Worm (Caenorhabditis elegans) whole organism, L4 larva: ENCODE results near the gene rsp-5.

ENCODE experiments used
- F10B5.3 ChIP-seq: sonication (generic microtip); optimal IDR thresholded peaks from 2 replicates; lab custom pipeline; 2016; ENCODE audit warnings: mild to moderate bottlenecking, missing genetic modification characterization, missing compliant biosample characterization
- R02D3.7 ChIP-seq: fragments of 150-350 bp; sonication (generic microtip); optimal IDR thresholded peaks from 3 replicates; lab custom pipeline; 2014; ENCODE audit warnings: missing biosample characterization, missing genetic modification characterization
- T20F7.1 ChIP-seq: fragments of 200-800 bp; sonication (Bioruptor generic); optimal IDR thresholded peaks from 2 replicates; lab custom pipeline; 2018; ENCODE audit warnings: mild to moderate bottlenecking, missing genetic modification characterization, missing compliant biosample characterization
- Y105C5A.15 ChIP-seq: fragments of 200-800 bp; sonication (Bioruptor generic); IDR thresholded peaks from 2 replicates; pipeline ENCODE4 v1.3.6; 2022; ENCODE audit warnings: missing genetic modification characterization, missing compliant biosample characterization
- ZK546.5 ChIP-seq, 2 experiments: sonication (generic microtip); optimal IDR thresholded peaks; 2 replicates each; lab custom pipeline; 2017; ENCODE audit warnings: missing biosample characterization in 2 of 2, missing genetic modification characterization in 2 of 2
- aha-1 ChIP-seq: fragments of 150-350 bp; peaks from one replicate; lab custom pipeline; 2014; ENCODE audit warnings: missing biosample characterization, missing genetic modification characterization
- arid-1 ChIP-seq: fragments of 200-800 bp; sonication (Bioruptor generic); conservative IDR thresholded peaks from 2 replicates; pipeline ENCODE4 v1.3.6; 2022; ENCODE audit warnings: missing genetic modification reagents, missing genetic modification characterization, missing compliant biosample characterization
- attf-4 ChIP-seq: sonication (generic microtip); optimal IDR thresholded peaks from 3 replicates; lab custom pipeline; 2017; ENCODE audit warnings: missing biosample characterization, missing genetic modification characterization
- ceh-32 ChIP-seq: sonication (generic microtip); optimal IDR thresholded peaks from 2 replicates; lab custom pipeline; 2016; ENCODE audit warnings: mild to moderate bottlenecking, missing genetic modification characterization, missing compliant biosample characterization; ENCODE audit not compliant: poor library complexity
- ceh-44 ChIP-seq: fragments of 200-800 bp; sonication (Bioruptor generic); IDR thresholded peaks from 2 replicates; pipeline ENCODE4 v1.3.6; 2022; ENCODE audit warnings: missing genetic modification reagents, missing genetic modification characterization, missing compliant biosample characterization
- daf-12 ChIP-seq: fragments of 150-350 bp; optimal IDR thresholded peaks from 2 replicates; lab custom pipeline; 2014; ENCODE audit warnings: missing biosample characterization, missing genetic modification reagents, missing genetic modification characterization
- dpl-1 ChIP-seq: fragments of 150-350 bp; optimal IDR thresholded peaks from 2 replicates; lab custom pipeline; 2014; ENCODE audit warnings: missing biosample characterization, missing genetic modification reagents, missing genetic modification characterization
- dve-1 ChIP-seq: sonication (generic microtip); optimal IDR thresholded peaks from 2 replicates; lab custom pipeline; 2017; ENCODE audit warnings: antibody characterized with exemption, mild to moderate bottlenecking, missing genetic modification characterization, missing compliant biosample characterization; ENCODE audit not compliant: insufficient read depth
- egl-43 ChIP-seq: fragments of 200-800 bp; sonication (Bioruptor generic); IDR thresholded peaks from 2 replicates; pipeline ENCODE4 v1.3.6; 2022; ENCODE audit warnings: missing genetic modification reagents, missing genetic modification characterization, missing compliant biosample characterization
- hif-1 ChIP-seq, 2 experiments: sonication (generic microtip); optimal IDR thresholded peaks; 2 replicates each; lab custom pipeline; 2016 to 2017; ENCODE audit warnings: missing compliant biosample characterization in 2 of 2, missing genetic modification characterization in 2 of 2, missing genetic modification reagents in 2 of 2, missing genotype in 2 of 2, mild to moderate bottlenecking in 1 of 2
- hmg-1.1 ChIP-seq: fragments of 200-800 bp; sonication (Bioruptor generic); IDR thresholded peaks from 2 replicates; pipeline ENCODE4 v1.3.6; 2022; ENCODE audit warnings: missing genetic modification reagents, missing genetic modification characterization, missing compliant biosample characterization
- jun-1 ChIP-seq: fragments of 150-350 bp; optimal IDR thresholded peaks from 2 replicates; lab custom pipeline; 2014; ENCODE audit warnings: missing biosample characterization, missing genetic modification reagents, missing genetic modification characterization
- lim-7 ChIP-seq: fragments of 200-800 bp; sonication (Bioruptor generic); IDR thresholded peaks from 2 replicates; pipeline ENCODE4 v1.3.6; 2022; ENCODE audit warnings: missing genetic modification characterization, missing compliant biosample characterization
- lin-13 ChIP-seq: fragments of 150-350 bp; optimal IDR thresholded peaks from 2 replicates; lab custom pipeline; 2014; ENCODE audit warnings: missing biosample characterization, missing genetic modification reagents, missing genetic modification characterization
- lsy-2 ChIP-seq, 2 experiments: fragments of 150-350 bp in 1 of 2; sonication (generic microtip) in 1 of 2; optimal IDR thresholded peaks; 2 replicates each; lab custom pipeline; 2014 to 2017; ENCODE audit warnings: missing biosample characterization in 2 of 2, missing genetic modification characterization in 2 of 2
- madf-9 ChIP-seq: fragments of 200-800 bp; sonication (Bioruptor generic); conservative IDR thresholded peaks from 2 replicates; pipeline ENCODE4 v1.3.6; 2022; ENCODE audit warnings: missing genetic modification reagents, missing genetic modification characterization, missing compliant biosample characterization
- mxl-2 ChIP-seq: fragments of 200-800 bp; sonication (Bioruptor generic); conservative IDR thresholded peaks from 2 replicates; pipeline ENCODE4 v1.3.6; 2022; ENCODE audit warnings: missing genetic modification reagents, missing genetic modification characterization, missing compliant biosample characterization
- nhr-10 ChIP-seq: fragments of 150-350 bp; optimal IDR thresholded peaks from 2 replicates; lab custom pipeline; 2014; ENCODE audit warnings: missing biosample characterization, missing genetic modification characterization
- nhr-102 ChIP-seq: sonication (generic microtip); optimal IDR thresholded peaks from 2 replicates; lab custom pipeline; 2016; ENCODE audit warnings: mild to moderate bottlenecking, missing genetic modification characterization, moderate library complexity, missing compliant biosample characterization
- nhr-11 ChIP-seq: fragments of 150-350 bp; optimal IDR thresholded peaks from 2 replicates; lab custom pipeline; 2014; ENCODE audit warnings: missing biosample characterization, missing genetic modification characterization
- nhr-111 ChIP-seq: fragments of 200-800 bp; sonication (Bioruptor generic); optimal IDR thresholded peaks from 2 replicates; lab custom pipeline; 2018; ENCODE audit warnings: mild to moderate bottlenecking, missing genetic modification characterization, missing compliant biosample characterization
- nhr-41 ChIP-seq: fragments of 200-800 bp; sonication (Bioruptor generic); IDR thresholded peaks from 2 replicates; pipeline ENCODE4 v1.3.6; 2022; ENCODE audit warnings: missing genetic modification reagents, missing genetic modification characterization, missing compliant biosample characterization
- php-3 ChIP-seq: fragments of 200-800 bp; sonication (Bioruptor generic); IDR thresholded peaks from 2 replicates; pipeline ENCODE4 v1.3.6; 2022; ENCODE audit warnings: missing genetic modification reagents, missing genetic modification characterization, missing compliant biosample characterization
- skn-1 ChIP-seq: fragments of 150-350 bp; optimal IDR thresholded peaks from 2 replicates; lab custom pipeline; 2014; ENCODE audit warnings: missing biosample characterization, missing genetic modification characterization
- snpc-4 ChIP-seq: fragments of 150-350 bp; optimal IDR thresholded peaks from 2 replicates; lab custom pipeline; 2014; ENCODE audit warnings: missing biosample characterization, missing genetic modification characterization
- spr-3 ChIP-seq: fragments of 200-800 bp; sonication (Bioruptor generic); optimal IDR thresholded peaks from 2 replicates; lab custom pipeline; 2018; ENCODE audit warnings: mild to moderate bottlenecking, missing genetic modification characterization, missing compliant biosample characterization
- tag-97 ChIP-seq: fragments of 200-800 bp; sonication (Bioruptor generic); IDR thresholded peaks from 2 replicates; pipeline ENCODE4 v1.3.6; 2022; ENCODE audit warnings: missing genetic modification characterization, missing compliant biosample characterization
- unc-62 ChIP-seq, 3 experiments: fragments of 150-350 bp in 1 of 3; sonication (generic microtip); optimal IDR thresholded peaks in 2 of 3; peaks in 1 of 3; 1 replicate in 1 of 3; 2 replicates in 2 of 3; lab custom pipeline; 2014 to 2017; ENCODE audit warnings: missing biosample characterization in 3 of 3, missing genetic modification characterization in 3 of 3, missing genetic modification reagents in 3 of 3, missing genotype in 1 of 3
- zfp-3 ChIP-seq: fragments of 200-800 bp; sonication (Bioruptor generic); conservative IDR thresholded peaks from 2 replicates; pipeline ENCODE4 v1.3.6; 2022; ENCODE audit warnings: missing genetic modification reagents, missing genetic modification characterization, missing compliant biosample characterization
- zip-11 ChIP-seq: fragments of 200-800 bp; sonication (Bioruptor generic); IDR thresholded peaks from 2 replicates; pipeline ENCODE4 v1.3.6; 2022; ENCODE audit warnings: missing genetic modification characterization, missing compliant biosample characterization

rsp-5 gene

DNA sequence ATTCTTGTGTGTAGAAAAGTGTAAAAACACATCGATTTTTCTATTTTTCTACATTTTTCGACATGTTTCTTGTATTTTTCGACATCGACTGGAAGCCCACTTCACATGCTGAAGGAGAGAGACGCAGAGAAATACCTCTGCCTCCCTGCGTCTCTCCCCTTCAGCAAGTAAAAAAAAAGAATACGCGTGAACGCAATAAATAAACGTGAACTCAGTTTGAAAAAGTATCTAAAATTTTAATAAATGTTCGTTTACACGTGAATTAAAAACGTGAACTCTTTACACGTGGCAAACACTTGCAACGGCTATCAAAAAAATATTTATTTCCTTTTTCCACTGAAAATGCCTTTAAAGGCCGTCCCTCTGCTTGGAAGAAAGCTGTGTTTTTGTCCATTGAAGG is 12.9 kb downstream of the rsp-5 start, which contains the start of gene R05G9.1:
Gene R05G9.1, plus strand, starts transcription at position 343 of the 400 bp plus-strand sequence.
- TF ChIP-seq unc-62 (GFP tag; optimal IDR thresholded peaks at IDR 0.05 in 1 of 2; lab: Kevin White, UChicago) (no peak), unc-62 (tag; optimal IDR thresholded peaks at IDR 0.05; lab: Kevin White, UChicago) (no peak), T20F7.1 (GFP tag; lab: Kevin White, UChicago) (no peak), dpl-1 (GFP tag; lab: Kevin White, UChicago) (no peak), attf-4 (tag; lab: Kevin White, UChicago) (no peak), spr-3 (no peak), hif-1 (tag; optimal IDR thresholded peaks at IDR 0.05; lab: Kevin White, UChicago) (no peak), nhr-111 (GFP tag; lab: Kevin White, UChicago) (no peak), nhr-10 (tag; lab: Kevin White, UChicago) (no peak), mxl-2 (GFP tag; lab: Robert Waterston, UW) (no peak), jun-1 (tag; lab: Kevin White, UChicago) (no peak), nhr-41 (GFP tag; lab: Robert Waterston, UW) (no peak), ZK546.5 (tag; optimal IDR thresholded peaks at IDR 0.05; lab: Kevin White, UChicago) (no peak), zip-11 (no peak), ceh-44 (GFP tag; lab: Robert Waterston, UW) (no peak), nhr-102 (tag; lab: Kevin White, UChicago) (no peak)

ce11 chrII:6513357-6513756 is 23.4 kb downstream of the rsp-5 start:
- TF ChIP-seq unc-62 (GFP tag; optimal IDR thresholded peaks at IDR 0.05 in 1 of 2; lab: Kevin White, UChicago) (peak in 1 of 2 experiments; percentile 94), unc-62 (tag; optimal IDR thresholded peaks at IDR 0.05; lab: Kevin White, UChicago) (no peak), lsy-2 (tag; optimal IDR thresholded peaks at IDR 0.05; lab: Kevin White, UChicago) (no peak)

DNA sequence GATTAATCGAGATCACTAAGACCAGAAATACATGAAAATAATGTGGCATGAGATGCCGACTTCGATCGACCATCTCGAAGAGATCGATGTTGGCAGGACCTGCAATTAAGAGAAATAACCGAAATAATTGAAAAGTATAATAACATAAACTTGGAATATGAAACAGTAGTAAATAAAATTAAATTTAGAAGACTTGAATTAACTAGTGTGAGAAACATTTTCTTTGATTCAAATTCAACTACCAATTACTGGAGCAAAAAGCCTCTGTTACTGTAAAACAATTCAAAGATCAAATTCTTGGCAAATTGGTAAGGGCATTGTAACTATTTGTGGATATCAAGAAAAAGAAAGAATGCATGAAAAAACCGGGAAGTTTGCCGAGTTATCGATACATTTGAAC is 23.9 kb downstream of the rsp-5 start, which contains the start of gene R05G9R.1:
Gene R05G9R.1, minus strand, starts transcription at position 101 of the 400 bp plus-strand sequence.
- TF ChIP-seq nhr-102 (tag; lab: Kevin White, UChicago) (no peak), arid-1 (GFP tag; lab: Robert Waterston, UW) (no peak), php-3 (no peak), aha-1 (no peak)

DNA sequence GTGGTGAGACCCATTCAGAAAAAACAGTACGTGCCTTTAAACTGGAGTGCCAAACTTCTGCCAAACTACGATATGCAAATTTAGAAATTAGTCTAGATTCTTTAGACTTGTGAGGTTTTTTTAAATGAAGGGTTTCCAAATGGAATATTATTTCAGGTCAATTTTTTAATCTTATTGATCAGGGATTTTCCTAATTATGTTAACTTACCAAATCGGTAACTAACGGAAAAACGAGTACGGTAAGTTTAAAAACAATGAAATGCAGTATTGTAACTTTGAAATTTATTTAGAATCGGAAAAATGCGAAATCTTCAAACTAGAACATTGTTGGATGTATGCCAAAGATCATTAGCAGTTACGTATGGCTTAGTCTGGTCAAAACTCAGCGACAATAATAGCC is 26.3 kb downstream of the rsp-5 start, which contains the start of gene C56E6.7:
Gene C56E6.7, plus strand, starts transcription at position 301 of the 400 bp plus-strand sequence.
- TF ChIP-seq ceh-32 (tag; lab: Kevin White, UChicago) (no peak), madf-9 (GFP tag; lab: Robert Waterston, UW) (no peak), lin-13 (GFP tag; lab: Kevin White, UChicago) (no peak), zfp-3 (GFP tag; lab: Robert Waterston, UW) (no peak), skn-1 (no peak), php-3 (no peak), egl-43 (GFP tag; lab: Robert Waterston, UW) (no peak), daf-12 (tag; lab: Kevin White, UChicago) (no peak), dve-1 (no peak), tag-97 (GFP tag; lab: Robert Waterston, UW) (no peak), F10B5.3 (tag; lab: Kevin White, UChicago) (no peak), nhr-11 (tag; lab: Kevin White, UChicago) (no peak), R02D3.7 (tag; lab: Kevin White, UChicago) (no peak), lim-7 (GFP tag; lab: Robert Waterston, UW) (no peak), hmg-1.1 (GFP tag; lab: Robert Waterston, UW) (no peak), Y105C5A.15 (GFP tag; lab: Robert Waterston, UW) (no peak), snpc-4 (no peak)
- TF ChIP-seq, all 104 proteins: peak for 0
